Worm (Caenorhabditis elegans): ENCODE measurements around the gene bath-41.

- no peak for TF ChIP-seq lsy-2 (tag; optimal IDR thresholded peaks at IDR 0.05)
- no peak for TF ChIP-seq nhr-237 (tag; optimal IDR thresholded peaks at IDR 0.05)
- TF ChIP-seq unc-62 (GFP tag; optimal IDR thresholded peaks at IDR 0.05): no peak
- no peak for TF ChIP-seq snpc-4 (tag; optimal IDR thresholded peaks at IDR 0.05)
- no peak for TF ChIP-seq nhr-12 (tag; optimal IDR thresholded peaks at IDR 0.05)
- TF ChIP-seq zip-8 (tag; optimal IDR thresholded peaks at IDR 0.05): no peak
- no peak for TF ChIP-seq nhr-76 (tag; optimal IDR thresholded peaks at IDR 0.05)
- no peak for TF ChIP-seq ztf-11 (tag; optimal IDR thresholded peaks at IDR 0.05)
Measured at ce11 chrIII:6736971-6737370, 14.9 kb upstream of the bath-41 start, which contains the start of gene K07E12.2.
